Worm (Caenorhabditis elegans) whole organism, L2 larva: ENCODE data around the gene pxmp-4.

Experiments
- fos-1 ChIP-seq: fragments of 150-350 bp; optimal IDR thresholded peaks from 2 replicates; lab custom pipeline; 2014; ENCODE audit warnings: missing biosample characterization, missing genetic modification characterization
- lin-11 ChIP-seq: fragments of 150-350 bp; sonication (generic microtip); optimal IDR thresholded peaks from 2 replicates; lab custom pipeline; 2014; ENCODE audit warnings: missing biosample characterization, missing genetic modification characterization, inconsistent platforms, mixed read lengths
- lin-13 ChIP-seq: fragments of 150-350 bp; optimal IDR thresholded peaks from 2 replicates; lab custom pipeline; 2014; ENCODE audit warnings: missing biosample characterization, missing genetic modification reagents, missing genetic modification characterization
- nhr-11 ChIP-seq: fragments of 150-350 bp; optimal IDR thresholded peaks from 2 replicates; lab custom pipeline; 2014; ENCODE audit warnings: missing biosample characterization, missing genetic modification characterization
- nhr-12 ChIP-seq: fragments of 150-350 bp; optimal IDR thresholded peaks from 2 replicates; lab custom pipeline; 2014; ENCODE audit warnings: missing biosample characterization, missing genetic modification characterization
- nhr-6 ChIP-seq: fragments of 150-350 bp; optimal IDR thresholded peaks from 2 replicates; lab custom pipeline; 2014; ENCODE audit warnings: missing biosample characterization, missing genetic modification characterization
- skn-1 ChIP-seq: sonication (generic microtip); optimal IDR thresholded peaks from 2 replicates; lab custom pipeline; 2017; ENCODE audit warnings: missing biosample characterization, missing genetic modification characterization
- unc-39 ChIP-seq: fragments of 150-350 bp; optimal IDR thresholded peaks from 2 replicates; lab custom pipeline; 2014; ENCODE audit warnings: missing biosample characterization, missing genetic modification characterization
- unc-55 ChIP-seq: fragments of 150-350 bp; sonication (generic microtip); optimal IDR thresholded peaks from 3 replicates; lab custom pipeline; 2014; ENCODE audit warnings: missing biosample characterization, missing genetic modification reagents, missing genetic modification characterization
- ztf-11 ChIP-seq: sonication (generic microtip); optimal IDR thresholded peaks from 2 replicates; lab custom pipeline; 2017; ENCODE audit warnings: missing biosample characterization, missing genetic modification characterization
- ztf-4 ChIP-seq: fragments of 150-350 bp; optimal IDR thresholded peaks from 2 replicates; lab custom pipeline; 2014; ENCODE audit warnings: missing biosample characterization, missing genetic modification characterization

- no peak for TF ChIP-seq ztf-4 (tag; lab: Kevin White, UChicago)
- TF ChIP-seq fos-1 (tag; lab: Kevin White, UChicago): no peak
- no peak for TF ChIP-seq lin-13 (GFP tag; lab: Kevin White, UChicago)
- no peak for TF ChIP-seq nhr-11 (tag; lab: Kevin White, UChicago)
- no peak for TF ChIP-seq ztf-11
- TF ChIP-seq nhr-6 (tag; lab: Kevin White, UChicago): no peak
- no peak for TF ChIP-seq nhr-12 (tag; lab: Kevin White, UChicago)
- no peak for TF ChIP-seq unc-39
- no peak for TF ChIP-seq unc-55
- no peak for TF ChIP-seq skn-1 (tag; lab: Kevin White, UChicago)
- TF ChIP-seq lin-11 (tag; lab: Kevin White, UChicago): no peak
Measured at ce11 chrIV:324759-325158, 12.2 kb downstream of the pxmp-4 start, which contains the start of gene drl-1.
